Fruit fly (Drosophila melanogaster) whole organism, adult: ENCODE data around the gene scat.

Experiments
- CG12768 ChIP-seq: fragments of 200-800 bp; sonication (Bioruptor generic); optimal IDR thresholded peaks from 2 replicates; lab custom pipeline; 2017; ENCODE audit warnings: missing biosample characterization, missing genetic modification characterization, mild to moderate bottlenecking, moderate library complexity, missing genetic modification reagents
- CG14711 ChIP-seq: fragments of 200-800 bp; sonication (Bioruptor generic); optimal IDR thresholded peaks from 2 replicates; lab custom pipeline; 2018; ENCODE audit warnings: missing biosample characterization, mild to moderate bottlenecking, missing genetic modification characterization, moderate library complexity
- CG1620 ChIP-seq: fragments of 200-800 bp; sonication (Bioruptor generic); optimal IDR thresholded peaks from 2 replicates; lab custom pipeline; 2016; ENCODE audit warnings: missing biosample characterization, missing genetic modification characterization
- CG33017 ChIP-seq: fragments of 200-800 bp; sonication (Bioruptor generic); optimal IDR thresholded peaks from 2 replicates; lab custom pipeline; 2018; ENCODE audit warnings: missing biosample characterization, mild to moderate bottlenecking, missing genetic modification characterization, moderate library complexity
- CG5204 ChIP-seq: fragments of 200-800 bp; sonication (Bioruptor generic); optimal IDR thresholded peaks from 2 replicates; lab custom pipeline; 2016; ENCODE audit warnings: missing biosample characterization, missing genetic modification characterization
- CG7045 ChIP-seq: fragments of 200-800 bp; sonication (Bioruptor generic); optimal IDR thresholded peaks from 2 replicates; lab custom pipeline; 2017; ENCODE audit warnings: missing biosample characterization, mild to moderate bottlenecking, missing genetic modification characterization
- Clk ChIP-seq: fragments of 200-800 bp; sonication (Bioruptor generic); optimal IDR thresholded peaks from 2 replicates; lab custom pipeline; 2017; ENCODE audit warnings: missing biosample characterization, missing genetic modification characterization
- Crg-1 ChIP-seq: fragments of 200-800 bp; sonication (Bioruptor generic); optimal IDR thresholded peaks from 2 replicates; lab custom pipeline; 2016; ENCODE audit warnings: missing biosample characterization, missing genetic modification characterization
- Mnt ChIP-seq: fragments of 200-800 bp; sonication (Bioruptor generic); optimal IDR thresholded peaks from 2 replicates; lab custom pipeline; 2016; ENCODE audit warnings: missing biosample characterization, mild to moderate bottlenecking, missing genetic modification characterization
- cic ChIP-seq: fragments of 200-800 bp; sonication (Bioruptor generic); optimal IDR thresholded peaks from 2 replicates; lab custom pipeline; 2017; ENCODE audit warnings: missing biosample characterization, mild to moderate bottlenecking, missing genetic modification characterization, moderate library complexity
- kay ChIP-seq: fragments of 200-800 bp; sonication (Bioruptor generic); peaks from one replicate; lab custom pipeline; 2016; ENCODE audit warnings: missing biosample characterization, missing genetic modification characterization, borderline replicate concordance
- ovo ChIP-seq: fragments of 200-800 bp; sonication (Bioruptor generic); optimal IDR thresholded peaks from 2 replicates; lab custom pipeline; 2016; ENCODE audit warnings: missing biosample characterization, missing genetic modification characterization

dm6 chr2L:9436504-9436903, 5.3 kb downstream of the scat start, which contains the start of gene RpS28-like:
- TF ChIP-seq CG12768: no peak
- TF ChIP-seq cic (GFP tag; lab: Kevin White, UChicago): no peak
- TF ChIP-seq Crg-1 (GFP tag; lab: Kevin White, UChicago): no peak
- TF ChIP-seq kay: no peak
- TF ChIP-seq CG7045 (GFP tag; lab: Kevin White, UChicago): no peak
- TF ChIP-seq Clk (GFP tag; lab: Kevin White, UChicago): no peak
- TF ChIP-seq ovo (GFP tag; lab: Kevin White, UChicago): no peak
- no peak for TF ChIP-seq Mnt (GFP tag; lab: Kevin White, UChicago)
- TF ChIP-seq CG14711 (tag; lab: Kevin White, UChicago): no peak
- TF ChIP-seq CG1620: no peak
- no peak for TF ChIP-seq CG5204 (GFP tag; lab: Kevin White, UChicago)
- TF ChIP-seq CG33017: no peak
